Worm (Caenorhabditis elegans): Measurements from ENCODE around the gene T07E3.3.

Gene T07E3.3

DNA sequence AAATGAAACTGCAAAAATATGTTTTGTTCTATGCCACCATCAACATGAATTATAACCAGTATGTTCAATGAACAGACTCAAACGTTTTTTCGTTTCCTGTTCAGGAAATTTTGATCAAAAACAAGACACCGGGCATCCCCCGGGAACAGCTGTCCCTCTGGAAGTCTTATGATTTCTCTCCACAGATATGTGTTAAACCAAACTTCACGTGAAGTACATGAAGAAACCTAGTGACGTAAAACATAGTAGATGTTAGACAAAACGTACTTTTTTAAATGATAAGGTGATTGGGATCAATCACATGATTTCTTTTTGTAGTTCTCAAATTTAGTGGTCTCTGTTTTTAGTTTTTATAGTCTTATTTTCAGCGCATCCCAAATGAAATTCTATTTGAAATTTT lies 5.2 kb upstream of the T07E3.3 start (continued):
- TF ChIP-seq nhr-25 (tag; optimal IDR thresholded peaks at IDR 0.05; ENCODE audit: borderline replicate concordance, insufficient read depth) (no peak), mdl-1 (tag; optimal IDR thresholded peaks at IDR 0.05) (peak in 1 of 2 experiments; percentile 52), fos-1 (tag; optimal IDR thresholded peaks at IDR 0.05) (no peak), lin-39 (tag; optimal IDR thresholded peaks at IDR 0.05) (no peak), nhr-6 (tag; optimal IDR thresholded peaks at IDR 0.05) (no peak), egl-43 (GFP tag; IDR thresholded peaks at IDR 0.05) (no peak), dmd-9 (GFP tag; IDR thresholded peaks at IDR 0.05) (no peak), F44E2.7 (GFP tag; IDR thresholded peaks at IDR 0.05) (no peak), php-3 (GFP tag; IDR thresholded peaks at IDR 0.05) (0 out of 2 replicates have a peak, but pooled peaks have one; percentile 38), ces-1 (GFP tag; optimal IDR thresholded peaks at IDR 0.05) (no peak), unc-39 (tag; optimal IDR thresholded peaks at IDR 0.05) (no peak), nhr-10 (tag; optimal IDR thresholded peaks at IDR 0.05) (no peak), arid-1 (GFP tag; conservative IDR thresholded peaks at IDR 0.05) (no peak), unc-130 (GFP tag; optimal IDR thresholded peaks at IDR 0.05) (no peak), spr-3 (GFP tag; optimal IDR thresholded peaks at IDR 0.05) (no peak), ama-1 (optimal IDR thresholded peaks at IDR 0.05) (no peak)

DNA sequence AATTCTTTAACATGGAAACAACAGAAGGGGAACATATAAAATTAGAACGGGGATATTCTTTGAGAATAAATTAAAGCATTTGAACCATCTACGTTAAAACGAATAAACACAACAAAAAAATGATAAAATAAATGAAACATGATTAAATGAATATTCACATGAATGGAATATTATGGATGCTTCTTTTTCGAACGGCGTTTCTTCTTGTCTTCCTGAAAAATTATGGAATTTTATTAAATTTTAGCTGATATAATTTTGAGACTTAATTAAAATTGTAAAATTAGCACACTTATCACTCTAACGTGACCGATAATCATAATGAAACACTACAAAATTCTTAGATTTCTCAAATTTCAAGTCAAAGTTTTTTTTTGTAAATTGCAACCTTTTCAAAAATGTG lies 3.1 kb upstream of the T07E3.3 start:
- TF ChIP-seq dpl-1 (GFP tag; optimal IDR thresholded peaks at IDR 0.05) (no peak), mep-1 (tag; optimal IDR thresholded peaks at IDR 0.05) (peak; percentile 66), Y5F2A.4 (GFP tag; optimal IDR thresholded peaks at IDR 0.05) (no peak), daf-12 (tag; optimal IDR thresholded peaks at IDR 0.05) (no peak), zfp-3 (GFP tag; conservative IDR thresholded peaks at IDR 0.05) (0 out of 2 replicates have a peak, but pooled peaks have one; percentile 29), spr-3 (GFP tag; optimal IDR thresholded peaks at IDR 0.05) (no peak), D1046.2 (GFP tag; IDR thresholded peaks at IDR 0.05) (no peak), nhr-42 (GFP tag; IDR thresholded peaks at IDR 0.05) (no peak), F10B5.3 (tag; optimal IDR thresholded peaks at IDR 0.05) (no peak), dmd-8 (GFP tag; IDR thresholded peaks at IDR 0.05) (no peak), nhr-76 (tag; optimal IDR thresholded peaks at IDR 0.05) (no peak), unc-130 (GFP tag; optimal IDR thresholded peaks at IDR 0.05) (no peak), ztf-11 (tag; optimal IDR thresholded peaks at IDR 0.05) (no peak), madf-9 (GFP tag; conservative IDR thresholded peaks at IDR 0.05) (no peak), unc-62 (GFP tag; optimal IDR thresholded peaks at IDR 0.05 in 1 of 2) (no peak), unc-62 (tag; optimal IDR thresholded peaks at IDR 0.05) (no peak), mxl-2 (GFP tag; conservative IDR thresholded peaks at IDR 0.05) (no peak), gei-8 (GFP tag; optimal IDR thresholded peaks at IDR 0.05) (no peak), ces-1 (GFP tag; optimal IDR thresholded peaks at IDR 0.05) (no peak), nhr-77 (tag; optimal IDR thresholded peaks at IDR 0.05) (no peak), ceh-44 (GFP tag; IDR thresholded peaks at IDR 0.05) (no peak), php-3 (GFP tag; IDR thresholded peaks at IDR 0.05) (peak; percentile 59), T20F7.1 (GFP tag; optimal IDR thresholded peaks at IDR 0.05) (peak; percentile 31), arid-1 (GFP tag; conservative IDR thresholded peaks at IDR 0.05) (peak; percentile 55; the same call in 1 of the 2 replicates), nhr-25 (tag; optimal IDR thresholded peaks at IDR 0.05; ENCODE audit: borderline replicate concordance, insufficient read depth) (no peak), F49E8.2 (tag; optimal IDR thresholded peaks at IDR 0.05; ENCODE audit: borderline replicate concordance) (no peak), nhr-111 (GFP tag; optimal IDR thresholded peaks at IDR 0.05) (no peak), lin-38 (GFP tag; IDR thresholded peaks at IDR 0.05) (peak; percentile 45), daf-16 (GFP tag; optimal IDR thresholded peaks at IDR 0.05) (peak in 1 of 2 experiments; percentile 51), daf-16 (tag; optimal IDR thresholded peaks at IDR 0.05) (no peak), zip-2 (tag; optimal IDR thresholded peaks at IDR 0.05) (peak; percentile 22), snpc-4 (tag; optimal IDR thresholded peaks at IDR 0.05) (no peak), ctbp-1 (GFP tag; IDR thresholded peaks at IDR 0.05) (no peak), ceh-20 (GFP tag; IDR thresholded peaks at IDR 0.05) (no peak), lin-29 (GFP tag; IDR thresholded peaks at IDR 0.05) (no peak), tra-1 (GFP tag; IDR thresholded peaks at IDR 0.05) (no peak), ztf-7 (tag; optimal IDR thresholded peaks at IDR 0.05) (no peak), aha-1 (tag) (peak; percentile 4), aly-2 (tag; optimal IDR thresholded peaks at IDR 0.05) (no peak), zip-11 (GFP tag; IDR thresholded peaks at IDR 0.05) (no peak), zfp-2 (tag; optimal IDR thresholded peaks at IDR 0.05) (no peak), snpc-1.2 (GFP tag; IDR thresholded peaks at IDR 0.05) (no peak)
